Fruit fly (Drosophila melanogaster) whole organism, embryonic: Measurements from ENCODE around the gene CG3655.
A peak's percentile ranks its signal among the peaks of the same experiment; 100 is the strongest.

Source experiments
- Adf1 ChIP-seq: fragments of 200-800 bp; sonication (Bioruptor generic); IDR thresholded peaks from 2 replicates; pipeline ENCODE4 v1.3.6; 2022; ENCODE audit warnings: missing biosample characterization, missing genetic modification characterization
- CG10462 ChIP-seq: fragments of 200-800 bp; sonication (Bioruptor generic); optimal IDR thresholded peaks from 2 replicates; lab custom pipeline; 2016; ENCODE audit warnings: missing biosample characterization, missing genetic modification characterization
- CG11085 ChIP-seq: fragments of 200-800 bp; sonication (Bioruptor generic); IDR thresholded peaks from 2 replicates; pipeline ENCODE4 v1.3.6; 2022; ENCODE audit warnings: missing biosample characterization, missing genetic modification characterization
- CG11247 ChIP-seq: fragments of 200-800 bp; sonication (Bioruptor generic); IDR thresholded peaks from 2 replicates; pipeline ENCODE4 v1.3.6; 2022; ENCODE audit warnings: missing biosample characterization, missing genetic modification characterization
- CG11456 ChIP-seq: fragments of 200-800 bp; sonication (Bioruptor generic); IDR thresholded peaks from 3 replicates; pipeline ENCODE4 v1.3.6; 2022; ENCODE audit warnings: missing biosample characterization, missing genetic modification characterization
- CG12391 ChIP-seq: fragments of 200-800 bp; sonication (Bioruptor generic); optimal IDR thresholded peaks from 3 replicates; lab custom pipeline; 2018; ENCODE audit warnings: missing biosample characterization, mild to moderate bottlenecking, missing genetic modification characterization, moderate library complexity
- CG12659 ChIP-seq: fragments of 200-800 bp; sonication (Bioruptor generic); optimal IDR thresholded peaks from 3 replicates; lab custom pipeline; 2017; ENCODE audit warnings: mild to moderate bottlenecking, missing biosample characterization, missing genetic modification reagents, missing genetic modification characterization
- CG14441 ChIP-seq: fragments of 200-800 bp; sonication (Bioruptor generic); IDR thresholded peaks from 2 replicates; pipeline ENCODE4 v1.3.6; 2022; ENCODE audit warnings: missing biosample characterization, missing genetic modification characterization
- CG15073 ChIP-seq: fragments of 200-800 bp; sonication (Bioruptor generic); optimal IDR thresholded peaks from 2 replicates; lab custom pipeline; 2016; ENCODE audit warnings: missing biosample characterization, missing genetic modification characterization
- CG1603 ChIP-seq: fragments of 200-800 bp; sonication (Bioruptor generic); optimal IDR thresholded peaks from 2 replicates; lab custom pipeline; 2019; ENCODE audit warnings: missing biosample characterization, mild to moderate bottlenecking, missing genetic modification characterization, moderate library complexity
- CG16779 ChIP-seq: fragments of 200-800 bp; sonication (Bioruptor generic); IDR thresholded peaks from 2 replicates; pipeline ENCODE4 v1.3.6; 2022; ENCODE audit warnings: missing biosample characterization, missing genetic modification characterization
- CG16863 ChIP-seq: fragments of 200-800 bp; sonication (Bioruptor generic); optimal IDR thresholded peaks from 3 replicates; lab custom pipeline; 2016; ENCODE audit warnings: missing biosample characterization, missing genetic modification characterization
- CG17829 ChIP-seq: fragments of 200-800 bp; optimal IDR thresholded peaks from 2 replicates; lab custom pipeline; 2019; ENCODE audit warnings: missing biosample characterization, mild to moderate bottlenecking, missing genetic modification characterization, moderate library complexity
- CG1832 ChIP-seq: fragments of 200-800 bp; sonication (Bioruptor generic); optimal IDR thresholded peaks from 2 replicates; lab custom pipeline; 2017; ENCODE audit warnings: missing biosample characterization, mild to moderate bottlenecking, missing genetic modification characterization, inconsistent platforms
- CG18619 ChIP-seq: fragments of 200-800 bp; sonication (Bioruptor generic); optimal IDR thresholded peaks from 3 replicates; lab custom pipeline; 2017; ENCODE audit warnings: missing biosample characterization, mild to moderate bottlenecking, missing genetic modification characterization
- CG2678 ChIP-seq: fragments of 200-800 bp; sonication (Bioruptor generic); optimal IDR thresholded peaks from 3 replicates; lab custom pipeline; 2019; ENCODE audit warnings: missing biosample characterization, mild to moderate bottlenecking, missing genetic modification characterization, moderate library complexity
- CG3065 ChIP-seq: fragments of 200-800 bp; sonication (Bioruptor generic); optimal IDR thresholded peaks from 2 replicates; lab custom pipeline; 2016; ENCODE audit warnings: missing biosample characterization, missing genetic modification characterization
- CG3163 ChIP-seq: fragments of 200-800 bp; sonication (Bioruptor generic); optimal IDR thresholded peaks from 3 replicates; lab custom pipeline; 2016; ENCODE audit warnings: missing biosample characterization, missing genetic modification characterization
- CG42726 ChIP-seq: fragments of 200-800 bp; sonication (Bioruptor generic); IDR thresholded peaks from 2 replicates; pipeline ENCODE4 v1.3.6; 2022; ENCODE audit warnings: missing biosample characterization, missing genetic modification characterization; ENCODE audit not compliant: partially characterized antibody
- CG5245 ChIP-seq: fragments of 200-800 bp; sonication (Bioruptor generic); optimal IDR thresholded peaks from 3 replicates; lab custom pipeline; 2016; ENCODE audit warnings: missing biosample characterization, missing genetic modification characterization
- CG5953 ChIP-seq: fragments of 200-800 bp; sonication (Bioruptor generic); IDR thresholded peaks from 2 replicates; pipeline ENCODE4 v1.3.6; 2022; ENCODE audit warnings: missing biosample characterization, missing genetic modification characterization
- CG6254 ChIP-seq: fragments of 200-800 bp; sonication (Bioruptor generic); optimal IDR thresholded peaks from 3 replicates; lab custom pipeline; 2017; ENCODE audit warnings: mild to moderate bottlenecking, missing biosample characterization, missing genetic modification reagents, missing genetic modification characterization
- CG7271 ChIP-seq: fragments of 200-800 bp; sonication (Bioruptor generic); optimal IDR thresholded peaks from 2 replicates; lab custom pipeline; 2018; ENCODE audit warnings: missing biosample characterization, mild to moderate bottlenecking, missing genetic modification characterization, moderate library complexity
- CG9797 ChIP-seq: fragments of 200-800 bp; sonication (Bioruptor generic); optimal IDR thresholded peaks from 3 replicates; lab custom pipeline; 2018; ENCODE audit warnings: missing biosample characterization, mild to moderate bottlenecking, missing genetic modification characterization
- H15 ChIP-seq: fragments of 200-800 bp; sonication (Bioruptor generic); IDR thresholded peaks from 3 replicates; pipeline ENCODE4 v1.3.6; 2022; ENCODE audit warnings: missing biosample characterization, missing genetic modification characterization
- HLHmδ ChIP-seq: fragments of 200-800 bp; sonication (Bioruptor generic); optimal IDR thresholded peaks from 2 replicates; lab custom pipeline; 2018; ENCODE audit warnings: missing biosample characterization, mild to moderate bottlenecking, missing genetic modification characterization, moderate library complexity
- Hr78 ChIP-seq, 2 experiments: fragments of 200-800 bp in 1 of 2; fragments of >200 bp in 1 of 2; sonication (Bioruptor generic) in 1 of 2; optimal IDR thresholded peaks; 2 replicates each; lab custom pipeline; 2017 to 2019; ENCODE audit warnings: missing biosample characterization in 2 of 2, missing genetic modification characterization in 2 of 2, mild to moderate bottlenecking in 1 of 2, moderate library complexity in 1 of 2
- Med ChIP-seq: fragments of 200-800 bp; sonication (Bioruptor generic); peaks from one replicate; lab custom pipeline; 2016; ENCODE audit warnings: missing biosample characterization, missing genetic modification characterization, mild to moderate bottlenecking, inconsistent platforms, moderate library complexity
- Optix ChIP-seq: fragments of 200-800 bp; sonication (Bioruptor generic); IDR thresholded peaks from 3 replicates; pipeline ENCODE4 v1.3.6; 2022; ENCODE audit warnings: missing biosample characterization, missing genetic modification characterization
- Pdp1 ChIP-seq, 2 experiments: fragments of 200-800 bp; sonication (Bioruptor generic); optimal IDR thresholded peaks; 3 replicates each; lab custom pipeline; 2016; ENCODE audit warnings: missing biosample characterization in 2 of 2, missing genetic modification characterization in 2 of 2, mild to moderate bottlenecking in 1 of 2, moderate library complexity in 1 of 2
- Rfx ChIP-seq: fragments of 200-800 bp; sonication (Bioruptor generic); IDR thresholded peaks from 2 replicates; pipeline ENCODE4 v1.3.6; 2022; ENCODE audit warnings: missing biosample characterization, missing genetic modification characterization
- Ssrp ChIP-seq: fragments of 200-800 bp; sonication (Bioruptor generic); optimal IDR thresholded peaks from 2 replicates; lab custom pipeline; 2018; ENCODE audit warnings: missing biosample characterization, mild to moderate bottlenecking, missing genetic modification characterization, moderate library complexity
- Xbp1 ChIP-seq: fragments of 200-800 bp; sonication (Bioruptor generic); optimal IDR thresholded peaks from 3 replicates; lab custom pipeline; 2016; ENCODE audit warnings: missing biosample characterization, mild to moderate bottlenecking, missing genetic modification characterization
- ab ChIP-seq: fragments of 200-800 bp; sonication (Bioruptor generic); optimal IDR thresholded peaks from 2 replicates; lab custom pipeline; 2016; ENCODE audit warnings: missing biosample characterization, missing genetic modification characterization
- aop ChIP-seq: fragments of 200-800 bp; sonication (Bioruptor generic); IDR thresholded peaks from 2 replicates; pipeline ENCODE4 v1.3.6; 2022; ENCODE audit warnings: missing biosample characterization, missing genetic modification characterization
- cad ChIP-seq: fragments of >200 bp; optimal IDR thresholded peaks from 2 replicates; lab custom pipeline; 2017; ENCODE audit warnings: missing biosample characterization, missing genetic modification characterization
- crp ChIP-seq, 2 experiments: fragments of 200-800 bp; sonication (Bioruptor generic); optimal IDR thresholded peaks; 2 replicates in 1 of 2; 3 replicates in 1 of 2; lab custom pipeline; 2017; ENCODE audit warnings: missing biosample characterization in 2 of 2, missing genetic modification characterization in 2 of 2, mild to moderate bottlenecking in 1 of 2, moderate library complexity in 1 of 2
- dysf ChIP-seq: fragments of 200-800 bp; sonication (Bioruptor generic); IDR thresholded peaks from 3 replicates; pipeline ENCODE4 v1.3.6; 2022; ENCODE audit warnings: missing biosample characterization, missing genetic modification characterization
- emc ChIP-seq: fragments of 200-800 bp; sonication (Bioruptor generic); optimal IDR thresholded peaks from 2 replicates; lab custom pipeline; 2016; ENCODE audit warnings: missing biosample characterization, missing genetic modification characterization
- gsb-n ChIP-seq: fragments of 200-800 bp; sonication (Bioruptor generic); optimal IDR thresholded peaks from 3 replicates; lab custom pipeline; 2018; ENCODE audit warnings: missing biosample characterization, mild to moderate bottlenecking, missing genetic modification characterization
- hbn ChIP-seq: fragments of 200-800 bp; sonication (Bioruptor generic); IDR thresholded peaks from 2 replicates; pipeline ENCODE4 v1.3.6; 2022; ENCODE audit warnings: missing biosample characterization, missing genetic modification characterization; ENCODE audit not compliant: partially characterized antibody
- kah ChIP-seq: fragments of 200-800 bp; sonication (Bioruptor generic); optimal IDR thresholded peaks from 2 replicates; lab custom pipeline; 2018; ENCODE audit warnings: missing biosample characterization, mild to moderate bottlenecking, missing genetic modification characterization
- kni ChIP-seq: fragments of 200-800 bp; sonication (Bioruptor generic); optimal IDR thresholded peaks from 3 replicates; lab custom pipeline; 2017; ENCODE audit warnings: mild to moderate bottlenecking, missing biosample characterization, missing genetic modification reagents, missing genetic modification characterization
- nerfin-2 ChIP-seq: fragments of 200-800 bp; sonication (Bioruptor generic); IDR thresholded peaks from 2 replicates; pipeline ENCODE4 v1.3.6; 2022; ENCODE audit warnings: missing biosample characterization, missing genetic modification characterization; ENCODE audit not compliant: partially characterized antibody
- pb ChIP-seq: fragments of 200-800 bp; sonication (Bioruptor generic); optimal IDR thresholded peaks from 3 replicates; lab custom pipeline; 2016; ENCODE audit warnings: missing biosample characterization, missing genetic modification characterization
- sens-2 ChIP-seq: fragments of 200-800 bp; sonication (Bioruptor generic); IDR thresholded peaks from 2 replicates; pipeline ENCODE4 v1.3.6; 2022; ENCODE audit warnings: missing biosample characterization, missing genetic modification characterization
- stwl ChIP-seq: fragments of 200-800 bp; sonication (Bioruptor generic); optimal IDR thresholded peaks from 3 replicates; lab custom pipeline; 2018; ENCODE audit warnings: missing biosample characterization, mild to moderate bottlenecking, missing genetic modification characterization, moderate library complexity
- yki ChIP-seq: fragments of >200 bp; optimal IDR thresholded peaks from 3 replicates; lab custom pipeline; 2018
- zen2 ChIP-seq: fragments of 200-800 bp; sonication (Bioruptor generic); IDR thresholded peaks from 3 replicates; pipeline ENCODE4 v1.3.6; 2022; ENCODE audit warnings: missing biosample characterization, missing genetic modification characterization; ENCODE audit not compliant: partially characterized antibody

The CG3655 gene

dm6 chrX:1134053-1135005 is at the start of gene CG3655 (continued):
- no peak for TF ChIP-seq CG16863 (GFP tag; lab: Kevin White, UChicago)
- no peak for TF ChIP-seq CG1603 (tag; lab: Kevin White, UChicago)
- TF ChIP-seq aop (GFP tag; lab: Robert Waterston, UW): no peak
- no peak for TF ChIP-seq CG16779 (GFP tag; lab: Robert Waterston, UW)
- no peak for TF ChIP-seq zen2 (GFP tag; lab: Robert Waterston, UW)
- TF ChIP-seq CG14441 (GFP tag; lab: Robert Waterston, UW): no peak
- no peak for TF ChIP-seq Hr78 (GFP tag; optimal IDR thresholded peaks at IDR 0.05; lab: Kevin White, UChicago)
- no peak for TF ChIP-seq kah (GFP tag; lab: Kevin White, UChicago)
- no peak for TF ChIP-seq stwl (tag; lab: Kevin White, UChicago)
- TF ChIP-seq CG1832 (GFP tag; lab: Kevin White, UChicago): peak; percentile 43
- TF ChIP-seq CG11456: no peak
- no peak for TF ChIP-seq HLHmδ
- no peak for TF ChIP-seq CG9797 (GFP tag; lab: Kevin White, UChicago)
- TF ChIP-seq emc: no peak
- TF ChIP-seq Optix (GFP tag; lab: Robert Waterston, UW): no peak
- no peak for TF ChIP-seq CG5953 (GFP tag; lab: Robert Waterston, UW)
- no peak for TF ChIP-seq CG11085 (GFP tag; lab: Robert Waterston, UW)
- no peak for TF ChIP-seq Med (GFP tag; lab: Kevin White, UChicago)
- TF ChIP-seq nerfin-2 (GFP tag; lab: Robert Waterston, UW): no peak
- TF ChIP-seq CG17829: no peak
- no peak for TF ChIP-seq gsb-n (tag; lab: Kevin White, UChicago)
- no peak for TF ChIP-seq CG2678 (tag; lab: Kevin White, UChicago)
- no peak for TF ChIP-seq dysf
- no peak for TF ChIP-seq crp (GFP tag; optimal IDR thresholded peaks at IDR 0.05; lab: Kevin White, UChicago)
- TF ChIP-seq Adf1 (GFP tag; lab: Robert Waterston, UW): peak; percentile 5; the same call in 1 of the 2 replicates
- TF ChIP-seq CG15073: no peak
- no peak for TF ChIP-seq CG12659 (GFP tag; lab: Kevin White, UChicago)
- TF ChIP-seq CG3163 (GFP tag; lab: Kevin White, UChicago): peak; percentile 45
- no peak for TF ChIP-seq CG6254 (GFP tag; lab: Kevin White, UChicago)
- no peak for TF ChIP-seq kni
- TF ChIP-seq Pdp1 (GFP tag; optimal IDR thresholded peaks at IDR 0.05; lab: Kevin White, UChicago): no peak
- TF ChIP-seq CG10462 (GFP tag; lab: Kevin White, UChicago): no peak
- no peak for TF ChIP-seq Xbp1 (GFP tag; lab: Kevin White, UChicago)
- no peak for TF ChIP-seq H15
- no peak for TF ChIP-seq pb (GFP tag; lab: Kevin White, UChicago)
- no peak for TF ChIP-seq ab (GFP tag; lab: Kevin White, UChicago)
- no peak for TF ChIP-seq Rfx (GFP tag; lab: Robert Waterston, UW)
- no peak for TF ChIP-seq CG18619 (GFP tag; lab: Kevin White, UChicago)
- TF ChIP-seq CG5245 (GFP tag; lab: Kevin White, UChicago): no peak
- no peak for TF ChIP-seq CG3065 (GFP tag; lab: Kevin White, UChicago)
- no peak for TF ChIP-seq CG7271 (tag; lab: Kevin White, UChicago)
- TF ChIP-seq CG12391 (tag; lab: Kevin White, UChicago): no peak
- no peak for TF ChIP-seq sens-2 (GFP tag; lab: Robert Waterston, UW)
- TF ChIP-seq yki: no peak
- TF ChIP-seq hbn: no peak
- no peak for TF ChIP-seq Ssrp (tag; lab: Kevin White, UChicago)
- 0 out of 2 replicates have a peak, but pooled peaks have one; percentile 15 for TF ChIP-seq CG42726
- no peak for TF ChIP-seq CG11247 (GFP tag; lab: Robert Waterston, UW)
- TF ChIP-seq cad (GFP tag; lab: Kevin White, UChicago): no peak
